Worm (Caenorhabditis elegans) whole organism, young adult: Measurements from ENCODE around the gene glrx-21.

Experiments used
- B0019.2 ChIP-seq: fragments of 200-800 bp; sonication (Bioruptor generic); conservative IDR thresholded peaks from 2 replicates; pipeline ENCODE4 v1.3.6; 2022; ENCODE audit warnings: missing genetic modification reagents, missing genetic modification characterization, missing compliant biosample characterization
- B0261.1 ChIP-seq: sonication (generic microtip); optimal IDR thresholded peaks from 2 replicates; lab custom pipeline; 2016; ENCODE audit warnings: mild to moderate bottlenecking, missing genetic modification characterization, moderate library complexity, missing compliant biosample characterization
- C06A6.2 ChIP-seq: fragments of 200-800 bp; sonication (Bioruptor generic); conservative IDR thresholded peaks from 2 replicates; pipeline ENCODE4 v1.3.6; 2022; ENCODE audit warnings: missing genetic modification characterization, missing compliant biosample characterization
- F22D6.2 ChIP-seq: sonication (generic microtip); optimal IDR thresholded peaks from 2 replicates; lab custom pipeline; 2016; ENCODE audit warnings: mild to moderate bottlenecking, missing genetic modification characterization, missing compliant biosample characterization
- F39B2.1 ChIP-seq: fragments of 200-800 bp; sonication (Bioruptor generic); IDR thresholded peaks from 2 replicates; pipeline ENCODE4 v1.3.6; 2022; ENCODE audit warnings: missing genetic modification reagents, missing genetic modification characterization, missing compliant biosample characterization
- F55B11.4 ChIP-seq: sonication (generic microtip); optimal IDR thresholded peaks from 2 replicates; lab custom pipeline; 2016; ENCODE audit warnings: missing compliant biosample characterization, missing genetic modification characterization, borderline replicate concordance; ENCODE audit not compliant: insufficient read depth
- F57A8.1 ChIP-seq: fragments of 200-800 bp; sonication (Bioruptor generic); optimal IDR thresholded peaks from 2 replicates; lab custom pipeline; 2018; ENCODE audit warnings: mild to moderate bottlenecking, missing genetic modification characterization, moderate library complexity, missing compliant biosample characterization
- Y67H2A.10 ChIP-seq: fragments of 200-800 bp; sonication (Bioruptor generic); conservative IDR thresholded peaks from 2 replicates; pipeline ENCODE4 v1.3.6; 2022; ENCODE audit warnings: missing genetic modification reagents, missing genetic modification characterization, missing compliant biosample characterization
- ZK185.1 ChIP-seq: sonication (generic microtip); optimal IDR thresholded peaks from 2 replicates; lab custom pipeline; 2016; ENCODE audit warnings: mild to moderate bottlenecking, missing genetic modification characterization, missing compliant biosample characterization; ENCODE audit not compliant: poor library complexity, severe bottlenecking
- aptf-3 ChIP-seq: fragments of 200-800 bp; sonication (Bioruptor generic); IDR thresholded peaks from 2 replicates; pipeline ENCODE4 v1.3.6; 2022; ENCODE audit warnings: missing genetic modification characterization, missing compliant biosample characterization
- athp-1 ChIP-seq: sonication (generic microtip); optimal IDR thresholded peaks from 2 replicates; lab custom pipeline; 2017; ENCODE audit warnings: mild to moderate bottlenecking, missing genetic modification characterization, missing compliant biosample characterization
- attf-5 ChIP-seq: fragments of 200-800 bp; sonication (Bioruptor generic); optimal IDR thresholded peaks from 2 replicates; lab custom pipeline; 2018; ENCODE audit warnings: mild to moderate bottlenecking, missing genetic modification characterization, missing compliant biosample characterization
- bed-1 ChIP-seq: fragments of 200-800 bp; sonication (Bioruptor generic); IDR thresholded peaks from 2 replicates; pipeline ENCODE4 v1.3.6; 2022; ENCODE audit warnings: missing genetic modification reagents, missing genetic modification characterization, missing compliant biosample characterization
- ccch-3 ChIP-seq: fragments of 200-800 bp; sonication (Bioruptor generic); optimal IDR thresholded peaks from 2 replicates; lab custom pipeline; 2018; ENCODE audit warnings: mild to moderate bottlenecking, missing genetic modification characterization, missing compliant biosample characterization
- cebp-1 ChIP-seq, 2 experiments: fragments of 200-800 bp in 1 of 2; sonication (Bioruptor generic) in 1 of 2; sonication (generic microtip) in 1 of 2; IDR thresholded peaks in 1 of 2; optimal IDR thresholded peaks in 1 of 2; 2 replicates each; pipeline versions ENCODE4 v1.3.6 to Lab custom; 2017 to 2022; ENCODE audit warnings: missing compliant biosample characterization in 2 of 2, missing genetic modification characterization in 2 of 2, mild to moderate bottlenecking in 1 of 2, missing genetic modification reagents in 1 of 2, moderate library complexity in 1 of 2
- ceh-100 ChIP-seq: fragments of 200-800 bp; sonication (Bioruptor generic); IDR thresholded peaks from 2 replicates; pipeline ENCODE4 v1.3.6; 2022; ENCODE audit warnings: missing genetic modification reagents, missing genetic modification characterization, missing compliant biosample characterization
- ceh-91 ChIP-seq: fragments of 200-800 bp; sonication (Bioruptor generic); IDR thresholded peaks from 2 replicates; pipeline ENCODE4 v1.3.6; 2022; ENCODE audit warnings: missing genetic modification reagents, missing genetic modification characterization, missing compliant biosample characterization
- dox-1 ChIP-seq: fragments of 200-800 bp; sonication (Bioruptor generic); IDR thresholded peaks from 2 replicates; pipeline ENCODE4 v1.3.6; 2022; ENCODE audit warnings: missing genetic modification reagents, missing genetic modification characterization, missing compliant biosample characterization
- egl-44 ChIP-seq: fragments of 200-800 bp; sonication (Bioruptor generic); IDR thresholded peaks from 2 replicates; pipeline ENCODE4 v1.3.6; 2022; ENCODE audit warnings: missing genetic modification reagents, missing genetic modification characterization, missing compliant biosample characterization
- lag-1 ChIP-seq: fragments of 200-800 bp; sonication (Bioruptor generic); IDR thresholded peaks from 2 replicates; pipeline ENCODE4 v1.3.6; 2022; ENCODE audit warnings: missing genetic modification reagents, missing genetic modification characterization, missing compliant biosample characterization
- lir-1 ChIP-seq: fragments of 200-800 bp; sonication (Bioruptor generic); conservative IDR thresholded peaks from 2 replicates; pipeline ENCODE4 v1.3.6; 2022; ENCODE audit warnings: missing genetic modification reagents, missing genetic modification characterization, missing compliant biosample characterization
- mxl-1 ChIP-seq: sonication (generic microtip); optimal IDR thresholded peaks from 2 replicates; lab custom pipeline; 2016; ENCODE audit warnings: missing genetic modification characterization, missing compliant biosample characterization
- nhr-179 ChIP-seq: sonication (generic microtip); optimal IDR thresholded peaks from 2 replicates; lab custom pipeline; 2016; ENCODE audit warnings: mild to moderate bottlenecking, missing genetic modification characterization, missing compliant biosample characterization
- nhr-27 ChIP-seq: fragments of 200-800 bp; sonication (Bioruptor generic); optimal IDR thresholded peaks from 2 replicates; lab custom pipeline; 2018; ENCODE audit warnings: mild to moderate bottlenecking, missing genetic modification characterization, moderate library complexity, missing compliant biosample characterization
- nhr-80 ChIP-seq: sonication (generic microtip); optimal IDR thresholded peaks from 2 replicates; lab custom pipeline; 2016; ENCODE audit warnings: missing genetic modification characterization, missing compliant biosample characterization
- pha-4 ChIP-seq: fragments of 150-350 bp; sonication (generic microtip); optimal IDR thresholded peaks from 2 replicates; lab custom pipeline; 2014; ENCODE audit warnings: missing biosample characterization, missing genetic modification reagents, missing genetic modification characterization
- rcor-1 ChIP-seq: fragments of 200-800 bp; sonication (Bioruptor generic); IDR thresholded peaks from 2 replicates; pipeline ENCODE4 v1.3.6; 2022; ENCODE audit warnings: missing genetic modification reagents, missing genetic modification characterization, missing compliant biosample characterization
- rpc-1 ChIP-seq, 2 experiments: fragments of 150-350 bp in 1 of 2; sonication (generic microtip) in 1 of 2; optimal IDR thresholded peaks; 2 replicates each; lab custom pipeline; 2014 to 2018; ENCODE audit warnings: missing biosample characterization in 1 of 2, missing genetic modification characterization in 1 of 2, missing genetic modification reagents in 1 of 2, missing genotype in 1 of 2
- snpc-4 ChIP-seq, 5 experiments: fragments of 150-350 bp in 1 of 5; sonication (generic microtip) in 4 of 5; optimal IDR thresholded peaks; 2 replicates each; lab custom pipeline; 2014 to 2018; ENCODE audit warnings: missing genetic modification characterization in 5 of 5, missing biosample characterization in 3 of 5, antibody characterized with exemption in 2 of 5, mild to moderate bottlenecking in 2 of 5, missing compliant biosample characterization in 2 of 5, missing genotype in 2 of 5, moderate library complexity in 2 of 5, missing genetic modification reagents in 1 of 5
- somi-1 ChIP-seq: fragments of 200-800 bp; sonication (Bioruptor generic); optimal IDR thresholded peaks from 2 replicates; lab custom pipeline; 2018; ENCODE audit warnings: mild to moderate bottlenecking, missing genetic modification characterization, missing compliant biosample characterization
- tbp1 ChIP-seq: fragments of 200-800 bp; sonication (Bioruptor generic); optimal IDR thresholded peaks from 2 replicates; lab custom pipeline; 2018; ENCODE audit warnings: mild to moderate bottlenecking, missing genetic modification characterization, missing compliant biosample characterization
- unc-62 ChIP-seq: fragments of 150-350 bp; optimal IDR thresholded peaks from 2 replicates; lab custom pipeline; 2014; ENCODE audit warnings: missing biosample characterization, missing genetic modification reagents, missing genetic modification characterization
- xnd-1 ChIP-seq: sonication (generic microtip); optimal IDR thresholded peaks from 2 replicates; lab custom pipeline; 2016; ENCODE audit warnings: missing genotype, missing genetic modification reagents, missing genetic modification characterization, missing compliant biosample characterization
- zfh-2 ChIP-seq: fragments of 200-800 bp; sonication (Bioruptor generic); conservative IDR thresholded peaks from 2 replicates; pipeline ENCODE4 v1.3.6; 2022; ENCODE audit warnings: missing genetic modification reagents, missing genetic modification characterization, missing compliant biosample characterization
- zim-3 ChIP-seq: sonication (generic microtip); optimal IDR thresholded peaks from 2 replicates; lab custom pipeline; 2017; ENCODE audit warnings: mild to moderate bottlenecking, missing genetic modification characterization, moderate library complexity, missing compliant biosample characterization
- ztf-25 ChIP-seq: fragments of 200-800 bp; sonication (Bioruptor generic); IDR thresholded peaks from 2 replicates; pipeline ENCODE4 v1.3.6; 2022; ENCODE audit warnings: missing genetic modification reagents, missing genetic modification characterization, missing compliant biosample characterization
- ztf-28 ChIP-seq: fragments of 200-800 bp; sonication (Bioruptor generic); IDR thresholded peaks from 2 replicates; pipeline ENCODE4 v1.3.6; 2022; ENCODE audit warnings: missing genetic modification reagents, missing genetic modification characterization, missing compliant biosample characterization
- ztf-6 ChIP-seq: fragments of 200-800 bp; sonication (Bioruptor generic); IDR thresholded peaks from 2 replicates; pipeline ENCODE4 v1.3.6; 2022; ENCODE audit warnings: missing genetic modification reagents, missing genetic modification characterization, missing compliant biosample characterization

The glrx-21 gene

DNA sequence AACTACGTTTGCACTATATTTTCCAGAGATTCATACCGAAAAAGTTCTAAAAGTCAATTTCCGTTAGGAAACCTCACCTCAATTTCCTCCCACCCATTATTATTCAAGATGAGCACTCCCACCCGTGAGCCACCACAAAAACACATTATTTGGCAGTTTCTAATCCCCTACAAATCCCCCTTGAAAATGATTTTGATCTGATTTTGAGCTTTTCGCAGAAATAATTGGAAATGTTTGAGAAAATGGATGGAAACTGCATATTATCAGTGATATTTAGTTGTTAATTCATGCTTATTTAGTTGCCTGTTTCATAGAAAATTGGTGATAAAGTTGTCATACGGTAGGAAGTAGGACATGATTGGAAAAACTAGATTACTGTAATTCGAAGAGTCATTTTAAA lies 5.4 kb downstream of the glrx-21 start:
- TF ChIP-seq F55B11.4 (no peak), B0019.2 (GFP tag; lab: Robert Waterston, UW) (no peak), unc-62 (GFP tag; lab: Kevin White, UChicago) (no peak), ztf-25 (GFP tag; lab: Robert Waterston, UW) (no peak)

DNA sequence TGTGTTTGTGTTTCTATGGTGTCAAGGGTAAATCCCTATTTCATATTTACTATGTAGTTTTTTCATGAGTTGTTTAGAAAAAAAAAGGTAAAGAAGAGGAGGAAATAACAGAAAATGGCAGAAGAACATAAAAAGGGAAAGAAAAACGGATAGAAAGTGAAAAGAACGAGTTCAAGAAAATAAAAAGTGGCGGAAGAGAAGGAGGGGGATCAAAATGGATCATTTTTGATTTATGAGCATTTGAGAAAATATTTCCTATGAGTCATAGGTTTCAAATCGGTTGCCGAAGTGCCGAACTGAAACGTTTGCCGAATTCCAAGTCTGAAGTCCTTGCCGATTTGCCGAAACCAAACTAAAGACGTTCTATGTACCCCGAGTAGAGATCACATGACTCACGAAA lies 7.1 kb downstream of the glrx-21 start:
- TF ChIP-seq aptf-3 = no peak
- TF ChIP-seq pha-4 (tag; lab: Kevin White, UChicago) = no peak
- TF ChIP-seq ceh-100 (GFP tag; lab: Robert Waterston, UW) = no peak
- no peak for TF ChIP-seq B0261.1 (tag; lab: Kevin White, UChicago)
- no peak for TF ChIP-seq ZK185.1
- no peak for TF ChIP-seq egl-44 (GFP tag; lab: Robert Waterston, UW)
- TF ChIP-seq rpc-1 (optimal IDR thresholded peaks at IDR 0.05; lab: Kevin White, UChicago) = no peak
- no peak for TF ChIP-seq rpc-1 (tag; optimal IDR thresholded peaks at IDR 0.05; lab: Kevin White, UChicago)
- TF ChIP-seq ceh-91 (GFP tag; lab: Robert Waterston, UW) = no peak
- no peak for TF ChIP-seq snpc-4 (GFP tag; optimal IDR thresholded peaks at IDR 0.05; lab: Kevin White, UChicago)
- TF ChIP-seq snpc-4 (tag; optimal IDR thresholded peaks at IDR 0.05; lab: Kevin White, UChicago) = no peak
- TF ChIP-seq ztf-6 (GFP tag; lab: Robert Waterston, UW) = no peak
- no peak for TF ChIP-seq zim-3 (tag; lab: Kevin White, UChicago)
- TF ChIP-seq F57A8.1 (GFP tag; lab: Kevin White, UChicago) = no peak
- TF ChIP-seq F39B2.1 (GFP tag; lab: Robert Waterston, UW) = no peak
- TF ChIP-seq ztf-25 (GFP tag; lab: Robert Waterston, UW) = no peak
- TF ChIP-seq attf-5 (GFP tag; lab: Kevin White, UChicago) = no peak
- TF ChIP-seq ztf-28 = no peak
- no peak for TF ChIP-seq dox-1 (GFP tag; lab: Robert Waterston, UW)
- TF ChIP-seq, all 124 proteins: peak for 0

DNA sequence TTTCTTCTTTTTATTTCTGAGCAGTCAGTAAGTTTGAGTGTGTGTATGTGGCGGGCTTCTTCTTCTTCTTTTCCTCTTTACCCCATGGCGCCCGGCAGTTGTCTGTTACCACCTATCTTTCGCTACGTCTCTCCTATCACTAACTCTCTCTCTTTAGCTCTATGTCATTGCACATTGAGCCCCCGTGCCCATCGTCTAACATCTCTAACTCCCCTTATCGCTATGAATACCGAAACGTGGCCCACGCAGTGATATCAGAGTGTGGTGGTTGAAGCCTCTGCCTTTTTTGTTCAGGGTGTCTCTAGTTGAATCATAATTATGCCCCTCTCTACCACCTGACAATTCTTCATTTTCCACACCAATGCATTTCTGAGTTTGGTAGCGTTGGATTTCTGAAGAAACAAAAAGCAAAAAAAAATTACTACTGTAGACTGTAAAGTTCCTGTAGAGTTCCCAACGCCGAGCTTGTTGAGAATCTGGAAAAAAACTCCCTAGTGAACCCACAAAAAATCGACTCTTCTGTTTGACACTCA lies 11.3 kb downstream of the glrx-21 start:
- TF ChIP-seq dox-1 (GFP tag; lab: Robert Waterston, UW) (0 out of 2 replicates have a peak, but pooled peaks have one; percentile 28), nhr-80 (tag; lab: Kevin White, UChicago) (peak; percentile 60), cebp-1 (GFP tag; IDR thresholded peaks at IDR 0.05; lab: Robert Waterston, UW) (0 out of 2 replicates have a peak, but pooled peaks have one; percentile 13), cebp-1 (tag; optimal IDR thresholded peaks at IDR 0.05; lab: Kevin White, UChicago) (no peak), athp-1 (tag; lab: Kevin White, UChicago) (no peak)

ce11 chrIII:5329372-5329771 lies 16.5 kb downstream of the glrx-21 start:
- no peak for TF ChIP-seq somi-1
- no peak for TF ChIP-seq tbp1 (GFP tag; lab: Kevin White, UChicago)
- TF ChIP-seq zfh-2 (GFP tag; lab: Robert Waterston, UW) = no peak
- TF ChIP-seq Y67H2A.10 (GFP tag; lab: Robert Waterston, UW) = no peak
- no peak for TF ChIP-seq rpc-1 (optimal IDR thresholded peaks at IDR 0.05; lab: Kevin White, UChicago)
- TF ChIP-seq rpc-1 (tag; optimal IDR thresholded peaks at IDR 0.05; lab: Kevin White, UChicago) = no peak
- no peak for TF ChIP-seq C06A6.2 (GFP tag; lab: Robert Waterston, UW)
- TF ChIP-seq nhr-27 (tag; lab: Kevin White, UChicago) = no peak
- no peak for TF ChIP-seq ztf-28
- no peak for TF ChIP-seq B0261.1 (tag; lab: Kevin White, UChicago)
- no peak for TF ChIP-seq lir-1 (GFP tag; lab: Robert Waterston, UW)
- TF ChIP-seq bed-1 = no peak
- no peak for TF ChIP-seq nhr-179
- no peak for TF ChIP-seq xnd-1 (tag; lab: Kevin White, UChicago)
- no peak for TF ChIP-seq F22D6.2
- no peak for TF ChIP-seq snpc-4 (GFP tag; optimal IDR thresholded peaks at IDR 0.05; lab: Kevin White, UChicago)
- TF ChIP-seq snpc-4 (tag; optimal IDR thresholded peaks at IDR 0.05; lab: Kevin White, UChicago) = no peak
- no peak for TF ChIP-seq lag-1
- TF ChIP-seq ccch-3 (GFP tag; lab: Kevin White, UChicago) = no peak
- TF ChIP-seq mxl-1 (tag; lab: Kevin White, UChicago) = no peak
- TF ChIP-seq rcor-1 (GFP tag; lab: Robert Waterston, UW) = no peak
